Worm (Caenorhabditis elegans) whole organism, mixed stage, embryonic: ENCODE results near the gene nlp-35.

ENCODE experiments used
- bed-3 ChIP-seq: fragments of 200-800 bp; sonication (Bioruptor generic); optimal IDR thresholded peaks from 3 replicates; lab custom pipeline; 2018; ENCODE audit warnings: mild to moderate bottlenecking, missing genetic modification characterization, moderate library complexity, missing compliant biosample characterization
- blmp-1 ChIP-seq: fragments of 150-350 bp; optimal IDR thresholded peaks from 2 replicates; lab custom pipeline; 2014; ENCODE audit warnings: missing biosample characterization, missing genetic modification characterization
- ceh-39 ChIP-seq: fragments of 150-350 bp; optimal IDR thresholded peaks from 2 replicates; lab custom pipeline; 2014; ENCODE audit warnings: missing biosample characterization, missing genetic modification characterization
- ceh-43 ChIP-seq: fragments of 200-800 bp; sonication (Bioruptor generic); optimal IDR thresholded peaks from 2 replicates; lab custom pipeline; 2018; ENCODE audit warnings: mild to moderate bottlenecking, missing genetic modification characterization, moderate library complexity, missing compliant biosample characterization
- ceh-83 ChIP-seq: fragments of 200-800 bp; sonication (Bioruptor generic); optimal IDR thresholded peaks from 2 replicates; lab custom pipeline; 2018; ENCODE audit warnings: mild to moderate bottlenecking, missing genetic modification characterization, missing compliant biosample characterization
- ces-1 ChIP-seq: fragments of 150-350 bp; optimal IDR thresholded peaks from 2 replicates; lab custom pipeline; 2014; ENCODE audit warnings: missing biosample characterization, missing genetic modification reagents, missing genetic modification characterization
- cnd-1 ChIP-seq: fragments of 200-800 bp; sonication (Bioruptor generic); optimal IDR thresholded peaks from 2 replicates; lab custom pipeline; 2018; ENCODE audit warnings: mild to moderate bottlenecking, missing genetic modification characterization, missing compliant biosample characterization
- drap-1 ChIP-seq: fragments of 200-800 bp; sonication (Bioruptor generic); optimal IDR thresholded peaks from 3 replicates; lab custom pipeline; 2018; ENCODE audit warnings: mild to moderate bottlenecking, missing genetic modification characterization, missing compliant biosample characterization
- elt-1 ChIP-seq: sonication (generic microtip); optimal IDR thresholded peaks from 2 replicates; lab custom pipeline; 2017; ENCODE audit warnings: missing genetic modification characterization, mild to moderate bottlenecking, missing compliant biosample characterization, antibody characterized with exemption, moderate library complexity, borderline replicate concordance; ENCODE audit not compliant: insufficient read depth
- elt-3 ChIP-seq: fragments of 150-350 bp; optimal IDR thresholded peaks from 2 replicates; lab custom pipeline; 2014; ENCODE audit warnings: missing biosample characterization, missing genetic modification characterization
- flh-1 ChIP-seq: fragments of 200-800 bp; sonication (Bioruptor generic); optimal IDR thresholded peaks from 2 replicates; lab custom pipeline; 2018; ENCODE audit warnings: mild to moderate bottlenecking, missing genetic modification characterization, moderate library complexity, missing compliant biosample characterization
- ham-2 ChIP-seq: fragments of 200-800 bp; sonication (Bioruptor generic); optimal IDR thresholded peaks from 2 replicates; lab custom pipeline; 2018; ENCODE audit warnings: mild to moderate bottlenecking, missing genetic modification characterization, missing compliant biosample characterization
- hlh-1 ChIP-seq: fragments of 150-350 bp; optimal IDR thresholded peaks from 2 replicates; lab custom pipeline; 2014; ENCODE audit warnings: missing biosample characterization, missing genetic modification reagents, missing genetic modification characterization
- lin-32 ChIP-seq: fragments of 200-800 bp; sonication (Bioruptor generic); optimal IDR thresholded peaks from 2 replicates; lab custom pipeline; 2018; ENCODE audit warnings: mild to moderate bottlenecking, missing genetic modification characterization, missing compliant biosample characterization
- lsy-2 ChIP-seq: fragments of 150-350 bp; optimal IDR thresholded peaks from 2 replicates; lab custom pipeline; 2014; ENCODE audit warnings: missing biosample characterization, missing genetic modification characterization
- mab-5 ChIP-seq: fragments of 150-350 bp; optimal IDR thresholded peaks from 2 replicates; lab custom pipeline; 2014; ENCODE audit warnings: missing biosample characterization, missing genetic modification characterization
- mep-1 ChIP-seq: fragments of 150-350 bp; optimal IDR thresholded peaks from 2 replicates; lab custom pipeline; 2017; ENCODE audit warnings: missing biosample characterization, missing genetic modification reagents, missing genetic modification characterization, inconsistent platforms
- mls-2 ChIP-seq: sonication (generic microtip); optimal IDR thresholded peaks from 2 replicates; lab custom pipeline; 2016; ENCODE audit warnings: mild to moderate bottlenecking, missing genetic modification characterization, moderate library complexity, missing compliant biosample characterization
- nhr-2 ChIP-seq: fragments of 150-350 bp; optimal IDR thresholded peaks from 2 replicates; lab custom pipeline; 2014; ENCODE audit warnings: missing biosample characterization, missing genetic modification characterization
- nhr-237 ChIP-seq: fragments of 150-350 bp; optimal IDR thresholded peaks from 2 replicates; lab custom pipeline; 2014; ENCODE audit warnings: missing biosample characterization, missing genetic modification characterization
- nhr-28 ChIP-seq: fragments of 150-350 bp; optimal IDR thresholded peaks from 2 replicates; lab custom pipeline; 2014; ENCODE audit warnings: missing biosample characterization, missing genetic modification characterization
- nhr-76 ChIP-seq: sonication (generic microtip); optimal IDR thresholded peaks from 2 replicates; lab custom pipeline; 2017; ENCODE audit warnings: missing biosample characterization, missing genetic modification characterization
- pha-4 ChIP-seq: fragments of 150-350 bp; optimal IDR thresholded peaks from 2 replicates; lab custom pipeline; 2018; ENCODE audit warnings: missing biosample characterization, missing genetic modification reagents, missing genetic modification characterization
- sem-2 ChIP-seq: fragments of 200-800 bp; sonication (Bioruptor generic); optimal IDR thresholded peaks from 2 replicates; lab custom pipeline; 2018; ENCODE audit warnings: mild to moderate bottlenecking, missing genetic modification characterization, missing compliant biosample characterization
- snpc-4 ChIP-seq: fragments of 150-350 bp; optimal IDR thresholded peaks from 2 replicates; lab custom pipeline; 2014; ENCODE audit warnings: missing biosample characterization, missing genetic modification characterization
- sptf-1 ChIP-seq: sonication (generic microtip); optimal IDR thresholded peaks from 2 replicates; lab custom pipeline; 2017; ENCODE audit warnings: mild to moderate bottlenecking, missing genetic modification characterization, moderate library complexity, missing compliant biosample characterization
- tbx-8 ChIP-seq: fragments of 200-800 bp; sonication (Bioruptor generic); optimal IDR thresholded peaks from 2 replicates; lab custom pipeline; 2018; ENCODE audit warnings: mild to moderate bottlenecking, missing genetic modification characterization, moderate library complexity, missing compliant biosample characterization
- unc-120 ChIP-seq: sonication (generic microtip); optimal IDR thresholded peaks from 2 replicates; lab custom pipeline; 2017; ENCODE audit warnings: missing genetic modification characterization, missing compliant biosample characterization; ENCODE audit not compliant: poor library complexity, severe bottlenecking
- unc-39 ChIP-seq: fragments of 150-350 bp; optimal IDR thresholded peaks from 2 replicates; lab custom pipeline; 2014; ENCODE audit warnings: missing biosample characterization, missing genetic modification characterization
- unc-62 ChIP-seq: fragments of 150-350 bp; optimal IDR thresholded peaks from 2 replicates; lab custom pipeline; 2014; ENCODE audit warnings: missing biosample characterization, missing genetic modification reagents, missing genetic modification characterization
- zip-8 ChIP-seq: fragments of 150-350 bp; optimal IDR thresholded peaks from 2 replicates; lab custom pipeline; 2014; ENCODE audit warnings: missing biosample characterization, missing genetic modification characterization
- ztf-11 ChIP-seq: fragments of 150-350 bp; optimal IDR thresholded peaks from 2 replicates; lab custom pipeline; 2014; ENCODE audit warnings: missing biosample characterization, missing genetic modification characterization

Gene nlp-35

ce11 chrIV:9545986-9546385 lies 27.3 kb upstream of the nlp-35 start, which contains the start of gene T05A1.5:
T05A1.5 (plus strand) TSS chrIV:9546286.
- TF ChIP-seq tbx-8 (GFP tag; lab: Kevin White, UChicago) (no peak), mab-5 (no peak), mep-1 (tag; lab: Kevin White, UChicago) (no peak), elt-1 (tag; lab: Kevin White, UChicago) (no peak), sptf-1 (tag; lab: Kevin White, UChicago) (no peak), pha-4 (no peak), zip-8 (tag; lab: Kevin White, UChicago) (no peak)

DNA sequence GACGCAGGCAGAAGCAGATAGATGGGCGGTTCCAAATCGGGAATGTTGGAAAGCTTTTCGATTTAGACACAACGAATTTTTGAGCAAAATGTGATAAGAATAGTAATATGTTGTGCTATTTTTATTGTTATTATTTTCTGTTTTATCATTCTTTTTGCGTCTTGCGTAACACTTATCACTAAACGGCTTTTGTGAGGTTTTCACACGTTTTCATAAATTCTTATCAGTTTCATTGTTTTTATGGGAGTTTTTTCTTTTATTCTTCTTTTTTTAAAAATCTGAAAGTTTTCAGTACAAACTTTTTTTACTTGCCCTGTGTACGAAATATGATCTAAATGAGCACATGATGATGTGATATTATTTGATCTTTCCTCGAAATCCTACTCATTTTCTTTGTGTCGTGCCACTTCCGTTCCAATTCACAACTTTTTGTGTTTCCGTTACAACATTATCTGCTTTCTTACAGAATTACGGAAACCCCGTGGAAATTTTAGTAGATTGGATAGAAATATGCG lies 21.7 kb upstream of the nlp-35 start, which contains the start of gene fbl-1:
Gene fbl-1 (plus strand): TSS at position 465 of the 515 bp plus-strand sequence.
- TF ChIP-seq unc-120 (tag; lab: Kevin White, UChicago) (no peak), ham-2 (GFP tag; lab: Kevin White, UChicago) (no peak), ceh-43 (GFP tag; lab: Kevin White, UChicago) (no peak)
- TF ChIP-seq, all 35 proteins: peak for 0

DNA sequence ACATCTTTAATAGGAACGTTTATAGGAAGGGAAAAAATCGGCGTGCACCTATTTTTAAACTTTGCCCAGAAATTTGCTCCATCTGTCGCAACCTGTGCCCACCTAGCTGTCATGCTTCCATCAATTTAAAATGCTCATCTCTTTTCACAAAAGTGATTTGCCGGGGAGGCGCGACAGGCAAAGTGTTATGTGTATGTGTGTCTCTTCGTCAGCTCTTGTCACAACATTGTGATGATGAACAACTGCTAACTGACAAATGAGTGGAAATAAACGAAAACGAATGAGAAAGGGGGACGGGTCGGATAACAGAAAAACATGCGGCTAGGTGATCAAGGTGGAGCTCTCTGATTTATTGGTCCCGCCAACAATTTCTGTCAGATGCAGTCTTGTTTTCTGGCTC lies 19.5 kb upstream of the nlp-35 start:
- no peak for TF ChIP-seq ztf-11 (tag; lab: Kevin White, UChicago)
- TF ChIP-seq elt-3 = no peak
- no peak for TF ChIP-seq ham-2 (GFP tag; lab: Kevin White, UChicago)
- TF ChIP-seq hlh-1 (tag; lab: Kevin White, UChicago) = peak; percentile 91
- TF ChIP-seq unc-62 (GFP tag; lab: Kevin White, UChicago) = peak; percentile 98

ce11 chrIV:9537500-9537899 lies 18.8 kb upstream of the nlp-35 start:
- TF ChIP-seq bed-3 (GFP tag; lab: Kevin White, UChicago) (no peak), cnd-1 (tag; lab: Kevin White, UChicago) (no peak), unc-39 (tag; lab: Kevin White, UChicago) (no peak), elt-1 (tag; lab: Kevin White, UChicago) (no peak), ces-1 (GFP tag; lab: Kevin White, UChicago) (no peak), ceh-39 (no peak), nhr-28 (tag; lab: Kevin White, UChicago) (no peak), flh-1 (no peak), lsy-2 (no peak), snpc-4 (tag; lab: Kevin White, UChicago) (no peak), mls-2 (no peak), sem-2 (GFP tag; lab: Kevin White, UChicago) (no peak), mab-5 (no peak), drap-1 (GFP tag; lab: Kevin White, UChicago) (no peak), ztf-11 (tag; lab: Kevin White, UChicago) (no peak), blmp-1 (tag; lab: Kevin White, UChicago) (no peak), nhr-237 (tag; lab: Kevin White, UChicago) (no peak), hlh-1 (tag; lab: Kevin White, UChicago) (no peak)

- no peak for TF ChIP-seq nhr-237 (tag; lab: Kevin White, UChicago)
- TF ChIP-seq nhr-28 (tag; lab: Kevin White, UChicago) = no peak
- TF ChIP-seq unc-120 (tag; lab: Kevin White, UChicago) = no peak
- no peak for TF ChIP-seq tbx-8 (GFP tag; lab: Kevin White, UChicago)
- TF ChIP-seq ceh-83 (GFP tag; lab: Kevin White, UChicago) = no peak
- TF ChIP-seq mls-2 = no peak
- TF ChIP-seq nhr-2 (tag; lab: Kevin White, UChicago) = no peak
- TF ChIP-seq lin-32 (GFP tag; lab: Kevin White, UChicago) = no peak
- TF ChIP-seq zip-8 (tag; lab: Kevin White, UChicago) = no peak
- no peak for TF ChIP-seq nhr-76
- TF ChIP-seq unc-39 (tag; lab: Kevin White, UChicago) = no peak
- no peak for TF ChIP-seq sem-2 (GFP tag; lab: Kevin White, UChicago)
Measured at ce11 chrIV:9536124-9536523, 17.4 kb upstream of the nlp-35 start.
